Worm (Caenorhabditis elegans) whole organism, dauer: ENCODE results near the gene mrps-25.

Source experiments
- unc-62 ChIP-seq: sonication (generic microtip); optimal IDR thresholded peaks from 2 replicates; lab custom pipeline; 2017; ENCODE audit warnings: missing biosample characterization, missing genetic modification reagents, missing genetic modification characterization

mrps-25 gene

ce11 chrIV:1053989-1054388 is 2.7 kb upstream of the mrps-25 start:
- no peak for TF ChIP-seq unc-62 (GFP tag; lab: Kevin White, UChicago)

- no peak for TF ChIP-seq unc-62 (GFP tag; lab: Kevin White, UChicago)
Measured at ce11 chrIV:1054736-1055135, 2.0 kb upstream of the mrps-25 start, which contains the start of gene dcap-1. TSS of gene dcap-1 (minus strand) at chrIV:1054794.

ce11 chrIV:1055734-1056133 is 958 bp upstream of the mrps-25 start:
- no peak for TF ChIP-seq unc-62 (GFP tag; lab: Kevin White, UChicago)

ce11 chrIV:1058504-1058903 is 1.8 kb downstream of the mrps-25 start:
- TF ChIP-seq unc-62 (GFP tag; lab: Kevin White, UChicago) = no peak

- no peak for TF ChIP-seq unc-62 (GFP tag; lab: Kevin White, UChicago)
Measured at ce11 chrIV:1063058-1063457, 6.4 kb downstream of the mrps-25 start.

- TF ChIP-seq unc-62 (GFP tag; lab: Kevin White, UChicago) = no peak
Measured at ce11 chrIV:1064289-1064848, 7.7 kb downstream of the mrps-25 start.

ce11 chrIV:1065569-1065968 is 8.9 kb downstream of the mrps-25 start:
- TF ChIP-seq unc-62 (GFP tag; lab: Kevin White, UChicago) = no peak

ce11 chrIV:1067430-1067829 is 10.7 kb downstream of the mrps-25 start, which contains the start of gene znf-782:
TSS of gene znf-782 (minus strand) at chrIV:1067525.
- TF ChIP-seq unc-62 (GFP tag; lab: Kevin White, UChicago) = no peak

ce11 chrIV:1068730-1069244 is 12.1 kb downstream of the mrps-25 start:
- no peak for TF ChIP-seq unc-62 (GFP tag; lab: Kevin White, UChicago)

ce11 chrIV:1070383-1070782 is 13.7 kb downstream of the mrps-25 start:
- no peak for TF ChIP-seq unc-62 (GFP tag; lab: Kevin White, UChicago)

- no peak for TF ChIP-seq unc-62 (GFP tag; lab: Kevin White, UChicago)
Measured at ce11 chrIV:1074069-1074468, 17.4 kb downstream of the mrps-25 start.

- TF ChIP-seq unc-62 (GFP tag; lab: Kevin White, UChicago) = no peak
Measured at ce11 chrIV:1075484-1075883, 18.8 kb downstream of the mrps-25 start.

- TF ChIP-seq unc-62 (GFP tag; lab: Kevin White, UChicago) = no peak
Measured at ce11 chrIV:1086913-1087312, 30.2 kb downstream of the mrps-25 start, which contains the start of gene csn-4. TSS of gene csn-4 (minus strand) at chrIV:1087013.

- no peak for TF ChIP-seq unc-62 (GFP tag; lab: Kevin White, UChicago)
Measured at ce11 chrIV:1093870-1094564, 37.3 kb downstream of the mrps-25 start, which contains the start of the genes cct-8 and Y55F3AR.2. TSS of gene cct-8 (minus strand) at chrIV:1093920. TSS of gene Y55F3AR.2 (plus strand) at chrIV:1094541.

ce11 chrIV:1096154-1096553 is 39.5 kb downstream of the mrps-25 start:
- TF ChIP-seq unc-62 (GFP tag; lab: Kevin White, UChicago) = no peak

ce11 chrIV:1097153-1097552 is 40.5 kb downstream of the mrps-25 start, which contains the start of gene cox-18:
TSS of gene cox-18 (plus strand) at chrIV:1097453.
- no peak for TF ChIP-seq unc-62 (GFP tag; lab: Kevin White, UChicago)
